Worm (Caenorhabditis elegans) whole organism, L4/young adult: ENCODE results near the gene F36H5.13.

Experiments used
- W03F9.2 ChIP-seq: fragments of 150-350 bp; optimal IDR thresholded peaks from 2 replicates; lab custom pipeline; 2014; ENCODE audit warnings: missing biosample characterization, missing genetic modification characterization
- dao-5 ChIP-seq: sonication (generic microtip); optimal IDR thresholded peaks from 2 replicates; lab custom pipeline; 2016; ENCODE audit warnings: missing genotype, missing genetic modification characterization, moderate library complexity, missing compliant biosample characterization
- him-1 ChIP-seq: sonication (generic microtip); optimal IDR thresholded peaks from 2 replicates; lab custom pipeline; 2016; ENCODE audit warnings: missing genotype, missing genetic modification reagents, missing genetic modification characterization, missing compliant biosample characterization

F36H5.13 gene

ce11 chrII:1756582-1756981, 6.3 kb upstream of the F36H5.13 start, which contains the start of gene fbxb-53:
Gene fbxb-53 (plus strand): TSS chrII:1756882.
- TF ChIP-seq him-1 (tag; lab: Kevin White, UChicago) (no peak), dao-5 (tag; lab: Kevin White, UChicago) (no peak), W03F9.2 (tag; lab: Kevin White, UChicago) (no peak)

DNA sequence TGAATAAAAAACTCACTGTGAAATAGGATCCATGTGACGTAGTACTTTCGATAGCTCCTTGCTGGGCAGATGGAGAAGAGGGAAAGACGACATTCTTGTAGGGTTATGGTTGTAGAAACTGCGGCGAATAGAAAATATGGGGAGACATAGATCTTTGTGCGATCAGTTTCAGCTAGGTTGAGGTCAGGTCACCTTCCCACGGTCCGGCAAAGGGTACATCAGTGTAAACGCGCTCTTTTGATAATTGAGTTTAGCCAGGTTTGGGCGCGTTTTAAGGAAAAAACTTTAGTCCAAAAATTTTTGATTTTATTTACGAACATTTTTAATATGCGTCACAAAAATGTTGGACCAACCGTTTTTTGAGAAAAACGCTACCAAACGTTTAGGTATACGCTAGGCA, 5.8 kb upstream of the F36H5.13 start, which contains the start of gene F36H5.17:
TSS of gene F36H5.17 (minus strand) at position 101 of the 400 bp plus-strand sequence.
- TF ChIP-seq him-1 (tag; lab: Kevin White, UChicago) (no peak), dao-5 (tag; lab: Kevin White, UChicago) (no peak), W03F9.2 (tag; lab: Kevin White, UChicago) (no peak)

ce11 chrII:1752990-1753389, 2.7 kb upstream of the F36H5.13 start, which contains the start of gene F36H5.9:
Gene F36H5.9 (minus strand): TSS chrII:1753090.
- TF ChIP-seq him-1 (tag; lab: Kevin White, UChicago) (no peak), W03F9.2 (tag; lab: Kevin White, UChicago) (no peak), dao-5 (tag; lab: Kevin White, UChicago) (no peak)

- no peak for TF ChIP-seq W03F9.2 (tag; lab: Kevin White, UChicago)
- TF ChIP-seq him-1 (tag; lab: Kevin White, UChicago) = no peak
- no peak for TF ChIP-seq dao-5 (tag; lab: Kevin White, UChicago)
These were observed 6.1 kb downstream of the F36H5.13 start, which contains the start of gene clec-19 for ce11 chrII:1744183-1744582. Gene clec-19 (plus strand): TSS chrII:1744483.

- no peak for TF ChIP-seq him-1 (tag; lab: Kevin White, UChicago)
- TF ChIP-seq dao-5 (tag; lab: Kevin White, UChicago) = no peak
These were observed 7.8 kb downstream of the F36H5.13 start, which contains the start of gene F36H5.12 for ce11 chrII:1742535-1742934. Gene F36H5.12 (plus strand): TSS chrII:1742835.

- TF ChIP-seq him-1 (tag; lab: Kevin White, UChicago) = no peak
- no peak for TF ChIP-seq W03F9.2 (tag; lab: Kevin White, UChicago)
These were observed 9.1 kb downstream of the F36H5.13 start, which contains the start of gene K07G6.1 for ce11 chrII:1741248-1741647. Gene K07G6.1 (plus strand): TSS chrII:1741548.

DNA sequence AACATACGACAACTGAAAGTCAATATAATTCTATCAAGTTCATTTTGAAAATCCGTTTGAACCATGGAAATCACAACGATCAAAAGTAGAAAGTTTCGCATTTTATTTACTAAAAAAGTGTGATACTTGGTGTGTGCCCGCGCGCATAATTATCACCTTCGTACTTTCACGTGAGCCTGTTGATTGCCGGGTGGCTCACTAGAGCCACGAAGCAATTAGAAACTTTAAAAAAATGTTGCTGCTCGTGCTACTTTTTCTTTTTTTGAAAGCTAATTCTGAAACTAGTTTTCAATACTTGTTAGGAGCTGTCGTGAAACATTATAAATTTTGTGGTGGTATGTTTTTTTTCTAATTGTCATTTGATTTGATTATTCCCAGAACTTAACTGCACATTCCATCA, 11.5 kb downstream of the F36H5.13 start, which contains the start of the genes irld-9 and irld-33:
TSS of gene irld-9 (minus strand) at position 101 of the 400 bp plus-strand sequence.
TSS of gene irld-33 (plus strand) at position 209 of the 400 bp plus-strand sequence.
- TF ChIP-seq him-1 (tag; lab: Kevin White, UChicago) (no peak), dao-5 (tag; lab: Kevin White, UChicago) (no peak)

ce11 chrII:1736353-1736752, 14.0 kb downstream of the F36H5.13 start, which contains the start of gene ceh-83:
Gene ceh-83 (minus strand): TSS chrII:1736533.
- no peak for TF ChIP-seq him-1 (tag; lab: Kevin White, UChicago)
- TF ChIP-seq W03F9.2 (tag; lab: Kevin White, UChicago) = no peak

- TF ChIP-seq dao-5 (tag; lab: Kevin White, UChicago) (no peak), him-1 (tag; lab: Kevin White, UChicago) (no peak), W03F9.2 (tag; lab: Kevin White, UChicago) (no peak)
These were observed 15.2 kb downstream of the F36H5.13 start for ce11 chrII:1735145-1735544.

- TF ChIP-seq him-1 (tag; lab: Kevin White, UChicago) = no peak
These were observed 18.4 kb downstream of the F36H5.13 start, which contains the start of gene ceh-82 for ce11 chrII:1731932-1732331. Gene ceh-82 (plus strand): TSS chrII:1732232.

DNA sequence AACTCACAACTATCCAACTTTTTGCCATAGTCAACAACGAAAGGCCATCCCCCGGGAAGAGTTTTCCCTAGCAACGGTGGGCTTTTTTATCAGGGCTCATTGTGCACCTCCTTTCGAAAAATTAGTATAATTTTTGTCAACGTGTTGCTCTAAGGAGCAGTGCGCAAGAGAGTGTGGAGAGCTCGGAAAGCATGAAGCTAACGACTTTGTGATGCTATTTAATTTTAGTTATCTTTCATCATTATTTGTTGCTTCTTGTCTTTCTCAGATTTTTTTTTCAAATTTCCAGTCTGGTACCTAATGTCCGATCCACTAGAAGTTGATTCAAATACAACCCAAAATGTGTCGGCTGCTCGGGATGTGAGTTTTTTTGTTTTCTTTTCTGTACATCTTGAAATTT, 20.2 kb downstream of the F36H5.13 start, which contains the start of gene ceh-81:
TSS of gene ceh-81 (plus strand) at position 301 of the 400 bp plus-strand sequence.
- TF ChIP-seq W03F9.2 (tag; lab: Kevin White, UChicago) (no peak), dao-5 (tag; lab: Kevin White, UChicago) (no peak), him-1 (tag; lab: Kevin White, UChicago) (no peak)

DNA sequence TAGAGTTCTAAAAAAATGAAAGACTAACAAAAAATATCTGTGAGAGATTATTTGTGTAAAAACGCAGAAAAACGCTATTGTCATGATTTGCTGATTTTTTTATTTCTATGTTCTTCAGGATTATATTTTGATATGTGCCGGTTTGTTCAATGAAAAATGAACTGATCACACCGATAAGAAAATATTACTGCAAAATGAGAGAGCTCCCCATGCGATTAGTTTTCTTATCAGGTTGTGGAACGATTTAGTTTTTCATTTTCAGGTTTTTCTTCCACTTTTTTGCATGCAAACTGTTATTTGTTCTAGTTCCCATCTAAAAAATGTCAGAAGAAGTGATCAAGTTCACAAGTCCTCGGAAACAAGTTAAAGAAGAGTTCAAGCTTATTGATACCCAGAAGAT, 22.1 kb downstream of the F36H5.13 start, which contains the start of gene btb-9:
TSS of gene btb-9 (plus strand) at position 254 of the 400 bp plus-strand sequence.
- TF ChIP-seq W03F9.2 (tag; lab: Kevin White, UChicago) (no peak), him-1 (tag; lab: Kevin White, UChicago) (no peak), dao-5 (tag; lab: Kevin White, UChicago) (no peak)

DNA sequence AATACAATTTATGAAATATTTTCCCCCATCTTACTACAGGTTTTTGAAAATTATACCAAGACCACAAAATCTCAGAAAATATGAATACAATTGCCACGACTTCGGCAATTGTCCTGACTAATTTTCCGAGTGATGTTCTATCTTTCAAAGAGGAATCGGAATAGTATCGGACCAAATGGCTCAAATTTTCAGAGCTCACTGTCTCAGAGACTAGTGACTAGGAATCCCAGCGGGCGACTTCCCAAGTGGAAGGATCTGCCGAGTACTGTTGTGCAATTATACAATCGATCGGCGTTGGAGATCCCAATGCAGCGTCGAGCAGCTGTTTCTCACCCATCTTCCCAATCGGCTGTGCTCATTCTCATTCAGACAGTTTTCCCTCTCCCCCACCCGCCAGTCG, 24.6 kb downstream of the F36H5.13 start, which contains the start of gene F45C12.17:
TSS of gene F45C12.17 (plus strand) at position 377 of the 400 bp plus-strand sequence.
- TF ChIP-seq dao-5 (tag; lab: Kevin White, UChicago) (no peak), W03F9.2 (tag; lab: Kevin White, UChicago) (no peak), him-1 (tag; lab: Kevin White, UChicago) (no peak)

DNA sequence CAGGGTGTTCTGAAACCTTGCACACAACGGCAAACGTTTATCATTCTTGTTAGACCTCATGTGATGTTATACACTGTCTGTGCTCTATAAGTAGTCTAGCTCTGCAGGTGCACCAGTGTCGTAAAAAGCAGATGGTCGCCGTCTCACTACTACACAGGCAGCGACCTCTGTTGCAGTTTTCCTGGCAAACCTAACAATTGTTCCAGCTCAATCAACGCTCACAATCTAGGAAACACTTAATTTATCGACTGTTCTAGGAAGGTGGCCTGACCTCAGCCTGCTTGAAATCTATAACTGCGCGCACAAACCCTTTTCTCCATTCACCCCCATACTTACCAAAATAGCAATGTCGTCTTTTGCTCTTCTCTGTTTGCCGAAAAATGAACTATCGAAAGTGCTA, 26.0 kb downstream of the F36H5.13 start, which contains the start of gene fbxb-11:
TSS of gene fbxb-11 (plus strand) at position 301 of the 400 bp plus-strand sequence.
- TF ChIP-seq him-1 (tag; lab: Kevin White, UChicago) (no peak), dao-5 (tag; lab: Kevin White, UChicago) (no peak), W03F9.2 (tag; lab: Kevin White, UChicago) (no peak)
